Worm (Caenorhabditis elegans) whole organism, young adult: Measurements from ENCODE around the gene F58A6.2.

ENCODE experiments used
- C06A6.2 ChIP-seq: fragments of 200-800 bp; sonication (Bioruptor generic); conservative IDR thresholded peaks from 2 replicates; pipeline ENCODE4 v1.3.6; 2022; ENCODE audit warnings: missing genetic modification characterization, missing compliant biosample characterization
- F57C9.4 ChIP-seq: sonication (generic microtip); optimal IDR thresholded peaks from 2 replicates; lab custom pipeline; 2017; ENCODE audit warnings: mild to moderate bottlenecking, missing genetic modification characterization, missing compliant biosample characterization
- T26A5.8 ChIP-seq: sonication (generic microtip); optimal IDR thresholded peaks from 2 replicates; lab custom pipeline; 2016; ENCODE audit warnings: missing genetic modification characterization, missing compliant biosample characterization
- Y56A3A.18 ChIP-seq: fragments of 200-800 bp; sonication (Bioruptor generic); IDR thresholded peaks from 2 replicates; pipeline ENCODE4 v1.3.6; 2022; ENCODE audit warnings: missing genetic modification reagents, missing genetic modification characterization, missing compliant biosample characterization
- cebp-1 ChIP-seq, 2 experiments: fragments of 200-800 bp in 1 of 2; sonication (Bioruptor generic) in 1 of 2; sonication (generic microtip) in 1 of 2; IDR thresholded peaks in 1 of 2; optimal IDR thresholded peaks in 1 of 2; 2 replicates each; pipeline versions ENCODE4 v1.3.6 to Lab custom; 2017 to 2022; ENCODE audit warnings: missing compliant biosample characterization in 2 of 2, missing genetic modification characterization in 2 of 2, mild to moderate bottlenecking in 1 of 2, missing genetic modification reagents in 1 of 2, moderate library complexity in 1 of 2
- madf-10 ChIP-seq: sonication (generic microtip); optimal IDR thresholded peaks from 2 replicates; lab custom pipeline; 2016; ENCODE audit warnings: mild to moderate bottlenecking, missing genetic modification characterization, missing compliant biosample characterization
- nfya-2 ChIP-seq: fragments of 200-800 bp; sonication (Bioruptor generic); IDR thresholded peaks from 2 replicates; pipeline ENCODE4 v1.3.6; 2022; ENCODE audit warnings: missing genetic modification reagents, missing genetic modification characterization, missing compliant biosample characterization
- nhr-90 ChIP-seq: sonication (generic microtip); optimal IDR thresholded peaks from 2 replicates; lab custom pipeline; 2016; ENCODE audit warnings: missing genotype, mild to moderate bottlenecking, missing genetic modification characterization, missing compliant biosample characterization
- pha-4 ChIP-seq: fragments of 150-350 bp; sonication (generic microtip); optimal IDR thresholded peaks from 2 replicates; lab custom pipeline; 2014; ENCODE audit warnings: missing biosample characterization, missing genetic modification reagents, missing genetic modification characterization
- unc-62 ChIP-seq: fragments of 150-350 bp; optimal IDR thresholded peaks from 2 replicates; lab custom pipeline; 2014; ENCODE audit warnings: missing biosample characterization, missing genetic modification reagents, missing genetic modification characterization
- ztf-28 ChIP-seq: fragments of 200-800 bp; sonication (Bioruptor generic); IDR thresholded peaks from 2 replicates; pipeline ENCODE4 v1.3.6; 2022; ENCODE audit warnings: missing genetic modification reagents, missing genetic modification characterization, missing compliant biosample characterization

- TF ChIP-seq nfya-2 (GFP tag; lab: Robert Waterston, UW): no peak
- TF ChIP-seq nhr-90 (tag; lab: Kevin White, UChicago): no peak
- TF ChIP-seq T26A5.8: no peak
- no peak for TF ChIP-seq C06A6.2
- TF ChIP-seq pha-4 (tag; lab: Kevin White, UChicago): no peak
- no peak for TF ChIP-seq ztf-28
- TF ChIP-seq unc-62 (GFP tag; lab: Kevin White, UChicago): no peak
- TF ChIP-seq cebp-1 (GFP tag; IDR thresholded peaks at IDR 0.05; lab: Robert Waterston, UW): no peak
- no peak for TF ChIP-seq cebp-1 (tag; optimal IDR thresholded peaks at IDR 0.05; lab: Kevin White, UChicago)
- no peak for TF ChIP-seq Y56A3A.18
- no peak for TF ChIP-seq madf-10
- no peak for TF ChIP-seq F57C9.4 (tag; lab: Kevin White, UChicago)
Measured at ce11 chrII:5161102-5161501, 24.6 kb downstream of the F58A6.2 start, which contains the start of gene C27D6.11.
